Fruit fly (Drosophila melanogaster): Measurements from ENCODE around the gene CG43391.
A peak's percentile ranks its signal among the peaks of the same experiment; 100 is the strongest.

The CG43391 gene

dm6 chr3L:11627819-11628483, 47.1 kb upstream of the CG43391 start, which contains the start of gene Apt1 (continued):
- TF ChIP-seq Dll (GFP tag; IDR thresholded peaks at IDR 0.05; ENCODE audit: partially characterized antibody) (peak; percentile 94), bbx (GFP tag; IDR thresholded peaks at IDR 0.05; ENCODE audit: partially characterized antibody) (peak; percentile 97), sna (GFP tag; IDR thresholded peaks at IDR 0.05; ENCODE audit: partially characterized antibody) (peak; percentile 94), gem (tag; optimal IDR thresholded peaks at IDR 0.05) (no peak), danr (GFP tag; IDR thresholded peaks at IDR 0.05) (no peak), Sry-δ (GFP tag; optimal IDR thresholded peaks at IDR 0.05) (peak; percentile 94), NC2α (GFP tag; optimal IDR thresholded peaks at IDR 0.05) (no peak), luna (GFP tag; optimal IDR thresholded peaks at IDR 0.05) (no peak), CG14710 (tag; optimal IDR thresholded peaks at IDR 0.05) (peak; percentile 19), gce (GFP tag; IDR thresholded peaks at IDR 0.05) (no peak), ac (GFP tag; optimal IDR thresholded peaks at IDR 0.05) (no peak), slp2 (GFP tag; optimal IDR thresholded peaks at IDR 0.05) (no peak), tap (tag; optimal IDR thresholded peaks at IDR 0.05) (no peak), CG13296 (GFP tag; optimal IDR thresholded peaks at IDR 0.05) (no peak), Hr51 (GFP tag; optimal IDR thresholded peaks at IDR 0.05) (no peak), HLH4C (GFP tag; IDR thresholded peaks at IDR 0.05; ENCODE audit: partially characterized antibody) (peak; percentile 96), fd3F (GFP tag; optimal IDR thresholded peaks at IDR 0.05) (no peak), CG11456 (GFP tag; IDR thresholded peaks at IDR 0.05) (no peak), CG6683 (GFP tag; optimal IDR thresholded peaks at IDR 0.05) (no peak), ind (GFP tag; optimal IDR thresholded peaks at IDR 0.05) (no peak), ab (GFP tag; optimal IDR thresholded peaks at IDR 0.05) (no peak), CG6854 (GFP tag; optimal IDR thresholded peaks at IDR 0.05) (no peak), CG3847 (GFP tag; IDR thresholded peaks at IDR 0.05) (no peak), GATAe (GFP tag; conservative IDR thresholded peaks at IDR 0.05) (no peak), Optix (GFP tag; IDR thresholded peaks at IDR 0.05) (no peak), Antp (GFP tag; optimal IDR thresholded peaks at IDR 0.05) (no peak), CG2120 (GFP tag; optimal IDR thresholded peaks at IDR 0.05) (peak; percentile 26), cas (GFP tag; IDR thresholded peaks at IDR 0.05) (no peak), gro (GFP tag; optimal IDR thresholded peaks at IDR 0.05) (no peak), bowl (GFP tag; IDR thresholded peaks at IDR 0.05) (no peak), da (GFP tag; optimal IDR thresholded peaks at IDR 0.05) (no peak), CG8089 (GFP tag; optimal IDR thresholded peaks at IDR 0.05) (no peak), CG13775 (GFP tag; optimal IDR thresholded peaks at IDR 0.05) (no peak), dimm (GFP tag; IDR thresholded peaks at IDR 0.05) (no peak), HLH54F (GFP tag; optimal IDR thresholded peaks at IDR 0.05) (no peak), Mes4 (GFP tag; optimal IDR thresholded peaks at IDR 0.05) (no peak), CG2678 (tag; optimal IDR thresholded peaks at IDR 0.05) (no peak), ATbp (GFP tag; optimal IDR thresholded peaks at IDR 0.05) (no peak), hth (optimal IDR thresholded peaks at IDR 0.05) (no peak), amos (GFP tag; IDR thresholded peaks at IDR 0.05; ENCODE audit: partially characterized antibody) (peak; percentile 98), mld (GFP tag; IDR thresholded peaks at IDR 0.05; ENCODE audit: partially characterized antibody) (peak; percentile 90), CG1603 (tag; optimal IDR thresholded peaks at IDR 0.05) (peak; percentile 43), CG14860 (GFP tag; IDR thresholded peaks at IDR 0.05; ENCODE audit: partially characterized antibody) (peak; percentile 96), tll (GFP tag; optimal IDR thresholded peaks at IDR 0.05) (no peak), tx (GFP tag; optimal IDR thresholded peaks at IDR 0.05) (no peak), CG12769 (tag; optimal IDR thresholded peaks at IDR 0.05) (no peak), Rx (GFP tag; IDR thresholded peaks at IDR 0.05) (no peak), zf30C (GFP tag; optimal IDR thresholded peaks at IDR 0.05) (no peak), CG6689 (GFP tag; IDR thresholded peaks at IDR 0.05) (no peak), CG7987 (GFP tag; optimal IDR thresholded peaks at IDR 0.05) (no peak)
